Fruit fly (Drosophila melanogaster): ENCODE data around the gene Cep290.

- TF ChIP-seq CG31627 (GFP tag; optimal IDR thresholded peaks at IDR 0.05) (no peak), CG8319 (GFP tag; optimal IDR thresholded peaks at IDR 0.05) (no peak), Hr39 (GFP tag; optimal IDR thresholded peaks at IDR 0.05) (no peak), fd85E (GFP tag; optimal IDR thresholded peaks at IDR 0.05) (no peak), dac (GFP tag; optimal IDR thresholded peaks at IDR 0.05) (no peak), Eip75B (GFP tag; optimal IDR thresholded peaks at IDR 0.05) (no peak), Sox15 (GFP tag; optimal IDR thresholded peaks at IDR 0.05) (no peak), CG10631 (GFP tag; optimal IDR thresholded peaks at IDR 0.05) (no peak)
Observed at dm6 chr3L:795001-795400, 48.7 kb upstream of the Cep290 start.

All from whole organism, prepupa.